Fruit fly (Drosophila melanogaster) whole organism, prepupa: Measurements from ENCODE around the gene Ac78C.

Experiments used
- Blimp-1 ChIP-seq: fragments of 200-800 bp; sonication (Bioruptor generic); optimal IDR thresholded peaks from 3 replicates; lab custom pipeline; 2017; ENCODE audit warnings: missing biosample characterization, missing genetic modification characterization, mild to moderate bottlenecking, moderate library complexity, missing genetic modification reagents
- CG10631 ChIP-seq: fragments of 200-800 bp; sonication (Bioruptor generic); optimal IDR thresholded peaks from 2 replicates; lab custom pipeline; 2016; ENCODE audit warnings: missing biosample characterization, missing genetic modification characterization
- CG11294 ChIP-seq: fragments of 200-800 bp; sonication (Bioruptor generic); IDR thresholded peaks from 2 replicates; pipeline ENCODE4 v1.3.6; 2022; ENCODE audit warnings: missing biosample characterization, missing genetic modification characterization
- CG1621 ChIP-seq: fragments of 200-800 bp; sonication (Bioruptor generic); optimal IDR thresholded peaks from 3 replicates; lab custom pipeline; 2018; ENCODE audit warnings: missing biosample characterization, mild to moderate bottlenecking, missing genetic modification characterization
- CG3032 ChIP-seq: fragments of 200-800 bp; optimal IDR thresholded peaks from 2 replicates; lab custom pipeline; 2019; ENCODE audit warnings: missing biosample characterization, mild to moderate bottlenecking, missing genetic modification characterization, moderate library complexity
- CG31627 ChIP-seq: fragments of 200-800 bp; sonication (Bioruptor generic); optimal IDR thresholded peaks from 3 replicates; lab custom pipeline; 2016; ENCODE audit warnings: missing biosample characterization, missing genetic modification characterization
- CG34406 ChIP-seq: fragments of 200-800 bp; sonication (Bioruptor generic); optimal IDR thresholded peaks from 3 replicates; lab custom pipeline; 2016; ENCODE audit warnings: missing biosample characterization, missing genetic modification characterization
- CG3919 ChIP-seq: fragments of 200-800 bp; sonication (Bioruptor generic); optimal IDR thresholded peaks from 3 replicates; lab custom pipeline; 2016; ENCODE audit warnings: missing biosample characterization, missing genetic modification characterization
- CG4318 ChIP-seq: fragments of 200-800 bp; sonication (Bioruptor generic); optimal IDR thresholded peaks from 3 replicates; lab custom pipeline; 2017; ENCODE audit warnings: missing biosample characterization, mild to moderate bottlenecking, missing genetic modification characterization
- CG6163 ChIP-seq: fragments of 200-800 bp; sonication (Bioruptor generic); IDR thresholded peaks from 3 replicates; pipeline ENCODE4 v1.3.6; 2022; ENCODE audit warnings: missing biosample characterization, missing genetic modification characterization
- CG6276 ChIP-seq: fragments of 200-800 bp; sonication (Bioruptor generic); optimal IDR thresholded peaks from 2 replicates; lab custom pipeline; 2017; ENCODE audit warnings: missing biosample characterization, mild to moderate bottlenecking, missing genetic modification characterization
- CG6792 ChIP-seq: fragments of 200-800 bp; sonication (Bioruptor generic); optimal IDR thresholded peaks from 3 replicates; lab custom pipeline; 2016; ENCODE audit warnings: missing biosample characterization, missing genetic modification characterization
- CG6808 ChIP-seq: fragments of 200-800 bp; sonication (Bioruptor generic); optimal IDR thresholded peaks from 3 replicates; lab custom pipeline; 2017; ENCODE audit warnings: missing biosample characterization, missing genetic modification characterization, mild to moderate bottlenecking, moderate library complexity, missing genetic modification reagents
- CG6854 ChIP-seq: fragments of 200-800 bp; sonication (Bioruptor generic); optimal IDR thresholded peaks from 2 replicates; lab custom pipeline; 2017; ENCODE audit warnings: missing biosample characterization, mild to moderate bottlenecking, missing genetic modification characterization
- CG8119 ChIP-seq: fragments of 200-800 bp; sonication (Bioruptor generic); IDR thresholded peaks from 3 replicates; pipeline ENCODE4 v1.3.6; 2022; ENCODE audit warnings: missing biosample characterization, missing genetic modification characterization
- CG8319 ChIP-seq: fragments of 200-800 bp; sonication (Bioruptor generic); optimal IDR thresholded peaks from 3 replicates; lab custom pipeline; 2016; ENCODE audit warnings: missing biosample characterization, missing genetic modification characterization
- CG9139 ChIP-seq: fragments of 200-800 bp; sonication (Bioruptor generic); optimal IDR thresholded peaks from 3 replicates; lab custom pipeline; 2017; ENCODE audit warnings: missing biosample characterization, mild to moderate bottlenecking, missing genetic modification characterization
- Eip78C ChIP-seq: fragments of 200-800 bp; sonication (Bioruptor generic); peaks from one replicate; lab custom pipeline; 2016; ENCODE audit warnings: missing biosample characterization, missing genetic modification characterization
- Eip93F ChIP-seq: fragments of 200-800 bp; sonication (Bioruptor generic); optimal IDR thresholded peaks from 2 replicates; lab custom pipeline; 2016; ENCODE audit warnings: missing biosample characterization, mild to moderate bottlenecking, missing genetic modification characterization
- Ets21C ChIP-seq: fragments of 200-800 bp; sonication (Bioruptor generic); optimal IDR thresholded peaks from 3 replicates; lab custom pipeline; 2016; ENCODE audit warnings: missing biosample characterization, missing genetic modification characterization
- Ets96B ChIP-seq: fragments of 200-800 bp; optimal IDR thresholded peaks from 2 replicates; lab custom pipeline; 2019; ENCODE audit warnings: missing biosample characterization, mild to moderate bottlenecking, missing genetic modification characterization, moderate library complexity
- Gug ChIP-seq: fragments of 200-800 bp; sonication (Bioruptor generic); IDR thresholded peaks from 2 replicates; pipeline ENCODE4 v1.3.6; 2022; ENCODE audit warnings: missing biosample characterization, missing genetic modification characterization
- Hr38 ChIP-seq: sonication (Bioruptor generic); optimal IDR thresholded peaks from 2 replicates; lab custom pipeline; 2016; ENCODE audit warnings: missing biosample characterization, missing genetic modification characterization
- Hr39 ChIP-seq: fragments of 200-800 bp; sonication (Bioruptor generic); optimal IDR thresholded peaks from 2 replicates; lab custom pipeline; 2016; ENCODE audit warnings: missing biosample characterization, missing genetic modification characterization
- Hr4 ChIP-seq: fragments of 200-800 bp; sonication (Bioruptor generic); optimal IDR thresholded peaks from 3 replicates; lab custom pipeline; 2016; ENCODE audit warnings: missing biosample characterization, missing genetic modification characterization
- Lpt ChIP-seq: fragments of 200-800 bp; sonication (Bioruptor generic); optimal IDR thresholded peaks from 3 replicates; lab custom pipeline; 2016; ENCODE audit warnings: missing biosample characterization, missing genetic modification characterization
- Met ChIP-seq: fragments of 200-800 bp; sonication (Bioruptor generic); optimal IDR thresholded peaks from 3 replicates; lab custom pipeline; 2016; ENCODE audit warnings: missing biosample characterization, missing genetic modification characterization
- OdsH ChIP-seq: fragments of 200-800 bp; sonication (Bioruptor generic); optimal IDR thresholded peaks from 3 replicates; lab custom pipeline; 2016; ENCODE audit warnings: missing biosample characterization, missing genetic modification characterization
- Smox ChIP-seq: fragments of 200-800 bp; sonication (Bioruptor generic); optimal IDR thresholded peaks from 3 replicates; lab custom pipeline; 2016; ENCODE audit warnings: missing biosample characterization, missing genetic modification characterization
- Sox102F ChIP-seq: fragments of 200-800 bp; sonication (Bioruptor generic); optimal IDR thresholded peaks from 2 replicates; lab custom pipeline; 2016; ENCODE audit warnings: missing biosample characterization, mild to moderate bottlenecking, missing genetic modification characterization
- Sox14 ChIP-seq: fragments of 200-800 bp; sonication (Bioruptor generic); optimal IDR thresholded peaks from 3 replicates; lab custom pipeline; 2016; ENCODE audit warnings: missing biosample characterization, missing genetic modification characterization
- Sox15 ChIP-seq: fragments of 200-800 bp; sonication (Bioruptor generic); optimal IDR thresholded peaks from 3 replicates; lab custom pipeline; 2016; ENCODE audit warnings: missing biosample characterization, missing genetic modification characterization
- achi ChIP-seq: fragments of 200-800 bp; sonication (Bioruptor generic); optimal IDR thresholded peaks from 3 replicates; lab custom pipeline; 2016; ENCODE audit warnings: missing biosample characterization, missing genetic modification characterization
- acj6 ChIP-seq: fragments of 200-800 bp; sonication (Bioruptor generic); optimal IDR thresholded peaks from 3 replicates; lab custom pipeline; 2016; ENCODE audit warnings: missing biosample characterization, missing genetic modification characterization
- cyc ChIP-seq: fragments of 200-800 bp; sonication (Bioruptor generic); optimal IDR thresholded peaks from 3 replicates; lab custom pipeline; 2016; ENCODE audit warnings: missing biosample characterization, missing genetic modification characterization
- dac ChIP-seq: fragments of 200-800 bp; sonication (Bioruptor generic); optimal IDR thresholded peaks from 2 replicates; lab custom pipeline; 2017; ENCODE audit warnings: missing biosample characterization, mild to moderate bottlenecking, missing genetic modification characterization
- dsx ChIP-seq: fragments of 200-800 bp; optimal IDR thresholded peaks from 3 replicates; lab custom pipeline; 2019; ENCODE audit warnings: missing biosample characterization, mild to moderate bottlenecking, missing genetic modification characterization, moderate library complexity; ENCODE audit not compliant: poor library complexity, severe bottlenecking
- eg ChIP-seq: fragments of 200-800 bp; sonication (Bioruptor generic); IDR thresholded peaks from 3 replicates; pipeline ENCODE4 v1.3.6; 2022; ENCODE audit warnings: missing biosample characterization, missing genetic modification characterization
- esn ChIP-seq: fragments of 200-800 bp; sonication (Bioruptor generic); optimal IDR thresholded peaks from 2 replicates; lab custom pipeline; 2016; ENCODE audit warnings: missing biosample characterization, mild to moderate bottlenecking, missing genetic modification characterization, moderate library complexity
- fd59A ChIP-seq: fragments of 200-800 bp; sonication (Bioruptor generic); optimal IDR thresholded peaks from 2 replicates; lab custom pipeline; 2017; ENCODE audit warnings: missing biosample characterization, mild to moderate bottlenecking, missing genetic modification characterization, missing genetic modification reagents
- fd85E ChIP-seq: fragments of 200-800 bp; sonication (Bioruptor generic); optimal IDR thresholded peaks from 3 replicates; lab custom pipeline; 2016; ENCODE audit warnings: missing biosample characterization, missing genetic modification characterization
- fkh ChIP-seq: fragments of 200-800 bp; sonication (Bioruptor generic); optimal IDR thresholded peaks from 3 replicates; lab custom pipeline; 2017; ENCODE audit warnings: missing biosample characterization, mild to moderate bottlenecking, missing genetic modification characterization, moderate library complexity
- net ChIP-seq: fragments of 200-800 bp; sonication (Bioruptor generic); optimal IDR thresholded peaks from 3 replicates; lab custom pipeline; 2016; ENCODE audit warnings: missing biosample characterization, missing genetic modification characterization
- pdm3 ChIP-seq: fragments of 200-800 bp; sonication (Bioruptor generic); optimal IDR thresholded peaks from 3 replicates; lab custom pipeline; 2016; ENCODE audit warnings: missing biosample characterization, missing genetic modification characterization
- spab ChIP-seq: fragments of 200-800 bp; sonication (Bioruptor generic); optimal IDR thresholded peaks from 2 replicates; lab custom pipeline; 2017; ENCODE audit warnings: missing biosample characterization, mild to moderate bottlenecking, missing genetic modification characterization, missing genetic modification reagents
- ss ChIP-seq, 2 experiments: fragments of 200-800 bp; sonication (Bioruptor generic); optimal IDR thresholded peaks; 2 replicates in 1 of 2; 3 replicates in 1 of 2; lab custom pipeline; 2017 to 2018; ENCODE audit warnings: mild to moderate bottlenecking in 2 of 2, missing biosample characterization in 2 of 2, missing genetic modification characterization in 2 of 2, moderate library complexity in 1 of 2
- svp ChIP-seq: fragments of 200-800 bp; sonication (Bioruptor generic); peaks from one replicate; lab custom pipeline; 2016; ENCODE audit warnings: missing biosample characterization, missing genetic modification characterization
- vri ChIP-seq: fragments of 200-800 bp; sonication (Bioruptor generic); optimal IDR thresholded peaks from 3 replicates; lab custom pipeline; 2016; ENCODE audit warnings: missing biosample characterization, mild to moderate bottlenecking, missing genetic modification characterization

Ac78C gene

dm6 chr3L:21106883-21107282 lies 64.8 kb downstream of the Ac78C start (continued):
- TF ChIP-seq Blimp-1 (GFP tag; lab: Kevin White, UChicago), result no peak
- TF ChIP-seq dsx (GFP tag; lab: Kevin White, UChicago), result no peak
- no peak for TF ChIP-seq Eip93F (GFP tag; lab: Kevin White, UChicago)
- TF ChIP-seq net, result no peak
- no peak for TF ChIP-seq Smox
- no peak for TF ChIP-seq Ets96B
- peak; percentile 15 for TF ChIP-seq Hr39 (GFP tag; lab: Kevin White, UChicago)
- TF ChIP-seq, all 60 proteins: peak for 21

dm6 chr3L:21104338-21105018 lies 67.3 kb downstream of the Ac78C start:
- peak; percentile 69 for TF ChIP-seq CG6854 (GFP tag; lab: Kevin White, UChicago)
- TF ChIP-seq Met (GFP tag; lab: Kevin White, UChicago), result peak; percentile 19
- no peak for TF ChIP-seq dac (GFP tag; lab: Kevin White, UChicago)
- TF ChIP-seq CG8119 (GFP tag; lab: Robert Waterston, UW), result no peak
- no peak for TF ChIP-seq CG6792
- TF ChIP-seq CG34406 (GFP tag; lab: Kevin White, UChicago), result peak; percentile 8
- TF ChIP-seq Eip78C (GFP tag; lab: Kevin White, UChicago), result peak; percentile 75
- peak; percentile 14 for TF ChIP-seq Blimp-1 (GFP tag; lab: Kevin White, UChicago)
- TF ChIP-seq Sox15, result no peak
- TF ChIP-seq achi (GFP tag; lab: Kevin White, UChicago), result peak; percentile 6
- peak; percentile 31 for TF ChIP-seq pdm3 (GFP tag; lab: Kevin White, UChicago)
- TF ChIP-seq net, result peak; percentile 26
- peak; percentile 24 for TF ChIP-seq Hr39 (GFP tag; lab: Kevin White, UChicago)
- TF ChIP-seq CG6808 (GFP tag; lab: Kevin White, UChicago), result peak; percentile 28
- no peak for TF ChIP-seq Eip93F (GFP tag; lab: Kevin White, UChicago)
- TF ChIP-seq dsx (GFP tag; lab: Kevin White, UChicago), result peak; percentile 37
- 0 out of 3 replicates have a peak, but pooled peaks have one; percentile 39 for TF ChIP-seq eg (GFP tag; lab: Robert Waterston, UW)
- no peak for TF ChIP-seq spab (GFP tag; lab: Kevin White, UChicago)
- no peak for TF ChIP-seq fkh
- TF ChIP-seq esn (GFP tag; lab: Kevin White, UChicago), result peak; percentile 26
- TF ChIP-seq Ets96B, result no peak
- TF ChIP-seq Hr38, result no peak
- TF ChIP-seq ss (GFP tag; optimal IDR thresholded peaks at IDR 0.05; lab: Kevin White, UChicago), result peak in 1 of 2 experiments; percentile 19
- TF ChIP-seq CG4318 (GFP tag; lab: Kevin White, UChicago), result no peak
- no peak for TF ChIP-seq CG8319 (GFP tag; lab: Kevin White, UChicago)
- no peak for TF ChIP-seq fd85E (GFP tag; lab: Kevin White, UChicago)
- peak; percentile 3 for TF ChIP-seq CG31627 (GFP tag; lab: Kevin White, UChicago)
- peak; percentile 21 for TF ChIP-seq CG10631 (GFP tag; lab: Kevin White, UChicago)
- TF ChIP-seq CG1621, result peak; percentile 16
- TF ChIP-seq Hr4 (GFP tag; lab: Kevin White, UChicago), result peak; percentile 55
- peak; percentile 49; the same call in 2 of the 3 replicates for TF ChIP-seq CG6163 (GFP tag; lab: Robert Waterston, UW)
- peak; percentile 22 for TF ChIP-seq Smox
- peak; percentile 8 for TF ChIP-seq Sox102F
- TF ChIP-seq Gug (GFP tag; lab: Robert Waterston, UW), result no peak
- TF ChIP-seq vri (GFP tag; lab: Kevin White, UChicago), result peak; percentile 52
- TF ChIP-seq Ets21C (GFP tag; lab: Kevin White, UChicago), result no peak
- TF ChIP-seq CG3919 (GFP tag; lab: Kevin White, UChicago), result no peak
- TF ChIP-seq Lpt (GFP tag; lab: Kevin White, UChicago), result peak; percentile 23
- TF ChIP-seq fd59A, result no peak
- TF ChIP-seq CG6276 (GFP tag; lab: Kevin White, UChicago), result peak; percentile 47
- TF ChIP-seq CG9139 (GFP tag; lab: Kevin White, UChicago), result no peak
- TF ChIP-seq cyc (GFP tag; lab: Kevin White, UChicago), result no peak
- peak; percentile 22 for TF ChIP-seq CG3032 (tag; lab: Kevin White, UChicago)
- peak; percentile 57 for TF ChIP-seq svp (GFP tag; lab: Kevin White, UChicago)
- TF ChIP-seq OdsH, result peak; percentile 15
- TF ChIP-seq Sox14 (GFP tag; lab: Kevin White, UChicago), result peak; percentile 44
- no peak; the same call in 1 of the 2 replicates for TF ChIP-seq CG11294 (GFP tag; lab: Robert Waterston, UW)
- TF ChIP-seq acj6 (GFP tag; lab: Kevin White, UChicago), result no peak
